Worm (Caenorhabditis elegans) whole organism, late embryonic: ENCODE results near the gene lir-2.

Experiments
- C38D4.7 ChIP-seq: fragments of 200-800 bp; sonication (Bioruptor generic); optimal IDR thresholded peaks from 2 replicates; lab custom pipeline; 2018; ENCODE audit warnings: mild to moderate bottlenecking, missing genetic modification characterization, moderate library complexity, missing compliant biosample characterization
- F13H6.1 ChIP-seq: sonication (generic microtip); optimal IDR thresholded peaks from 2 replicates; lab custom pipeline; 2016; ENCODE audit warnings: missing genetic modification characterization, missing compliant biosample characterization
- K02D7.2 ChIP-seq: sonication (generic microtip); optimal IDR thresholded peaks from 2 replicates; lab custom pipeline; 2017; ENCODE audit warnings: mild to moderate bottlenecking, missing genetic modification characterization, missing compliant biosample characterization
- K09A11.1 ChIP-seq: sonication (generic microtip); optimal IDR thresholded peaks from 2 replicates; lab custom pipeline; 2017; ENCODE audit warnings: antibody characterized with exemption, mild to moderate bottlenecking, missing genetic modification characterization, missing compliant biosample characterization; ENCODE audit not compliant: insufficient read depth
- Y22D7AL.16 ChIP-seq: sonication (generic microtip); optimal IDR thresholded peaks from 2 replicates; lab custom pipeline; 2016; ENCODE audit warnings: missing genetic modification characterization, missing compliant biosample characterization
- ahr-1 ChIP-seq: sonication (generic microtip); optimal IDR thresholded peaks from 2 replicates; lab custom pipeline; 2016; ENCODE audit warnings: missing genetic modification characterization, missing compliant biosample characterization
- ama-1 ChIP-seq: fragments of 150-350 bp; optimal IDR thresholded peaks from 2 replicates; lab custom pipeline; 2014
- ceh-18 ChIP-seq: sonication (generic microtip); optimal IDR thresholded peaks from 2 replicates; lab custom pipeline; 2016; ENCODE audit warnings: missing genetic modification characterization, missing compliant biosample characterization
- ceh-2 ChIP-seq: sonication (generic microtip); optimal IDR thresholded peaks from 2 replicates; lab custom pipeline; 2016; ENCODE audit warnings: missing genotype, missing genetic modification characterization, missing compliant biosample characterization
- ceh-6 ChIP-seq: fragments of 200-800 bp; sonication (Bioruptor generic); optimal IDR thresholded peaks from 2 replicates; lab custom pipeline; 2018; ENCODE audit warnings: mild to moderate bottlenecking, missing genetic modification characterization, missing compliant biosample characterization
- ceh-9 ChIP-seq: sonication (generic microtip); optimal IDR thresholded peaks from 2 replicates; lab custom pipeline; 2016; ENCODE audit warnings: mild to moderate bottlenecking, missing genetic modification characterization, inconsistent platforms, missing compliant biosample characterization
- elt-2 ChIP-seq: sonication (generic microtip); optimal IDR thresholded peaks from 2 replicates; lab custom pipeline; 2016; ENCODE audit warnings: missing genetic modification reagents, missing genetic modification characterization, missing compliant biosample characterization
- elt-4 ChIP-seq: sonication (generic microtip); optimal IDR thresholded peaks from 2 replicates; lab custom pipeline; 2016; ENCODE audit warnings: missing genetic modification characterization, missing compliant biosample characterization
- fax-1 ChIP-seq: sonication (generic microtip); optimal IDR thresholded peaks from 2 replicates; lab custom pipeline; 2016; ENCODE audit warnings: missing genotype, missing genetic modification characterization, missing compliant biosample characterization
- gmeb-2 ChIP-seq: sonication (generic microtip); optimal IDR thresholded peaks from 2 replicates; lab custom pipeline; 2016; ENCODE audit warnings: missing genetic modification characterization, inconsistent platforms, missing compliant biosample characterization
- hlh-13 ChIP-seq: fragments of 200-800 bp; sonication (Bioruptor generic); optimal IDR thresholded peaks from 2 replicates; lab custom pipeline; 2018; ENCODE audit warnings: mild to moderate bottlenecking, missing genetic modification characterization, missing compliant biosample characterization
- hlh-15 ChIP-seq: sonication (generic microtip); optimal IDR thresholded peaks from 2 replicates; lab custom pipeline; 2016; ENCODE audit warnings: missing genetic modification characterization, missing compliant biosample characterization
- hlh-30 ChIP-seq: sonication (generic microtip); optimal IDR thresholded peaks from 2 replicates; lab custom pipeline; 2017; ENCODE audit warnings: antibody characterized with exemption, missing genetic modification characterization, missing compliant biosample characterization; ENCODE audit not compliant: insufficient read depth
- hlh-6 ChIP-seq: sonication (generic microtip); optimal IDR thresholded peaks from 2 replicates; lab custom pipeline; 2016; ENCODE audit warnings: missing genotype, missing genetic modification characterization, missing compliant biosample characterization
- hlh-8 ChIP-seq: sonication (generic microtip); optimal IDR thresholded peaks from 2 replicates; lab custom pipeline; 2016; ENCODE audit warnings: missing genotype, missing genetic modification characterization, missing compliant biosample characterization
- lim-6 ChIP-seq: sonication (generic microtip); optimal IDR thresholded peaks from 2 replicates; lab custom pipeline; 2016; ENCODE audit warnings: missing genetic modification characterization, missing compliant biosample characterization
- madf-2 ChIP-seq: sonication (generic microtip); optimal IDR thresholded peaks from 2 replicates; lab custom pipeline; 2017; ENCODE audit warnings: missing genetic modification characterization, missing compliant biosample characterization
- nfya-1 ChIP-seq: sonication (generic microtip); optimal IDR thresholded peaks from 2 replicates; lab custom pipeline; 2017; ENCODE audit warnings: missing genetic modification characterization, mild to moderate bottlenecking, missing compliant biosample characterization, antibody characterized with exemption, moderate library complexity
- nhr-232 ChIP-seq: sonication (generic microtip); optimal IDR thresholded peaks from 2 replicates; lab custom pipeline; 2016; ENCODE audit warnings: missing genetic modification characterization, missing compliant biosample characterization
- npax-4 ChIP-seq: sonication (generic microtip); optimal IDR thresholded peaks from 2 replicates; lab custom pipeline; 2016; ENCODE audit warnings: missing genetic modification characterization, missing compliant biosample characterization
- pag-3 ChIP-seq: sonication (generic microtip); optimal IDR thresholded peaks from 2 replicates; lab custom pipeline; 2016; ENCODE audit warnings: missing compliant biosample characterization, missing genetic modification characterization, borderline replicate concordance
- pat-9 ChIP-seq: fragments of 200-800 bp; sonication (Bioruptor generic); optimal IDR thresholded peaks from 2 replicates; lab custom pipeline; 2018; ENCODE audit warnings: mild to moderate bottlenecking, missing genetic modification characterization, moderate library complexity, missing compliant biosample characterization
- pha-2 ChIP-seq: sonication (generic microtip); optimal IDR thresholded peaks from 2 replicates; lab custom pipeline; 2017; ENCODE audit warnings: mild to moderate bottlenecking, missing genetic modification characterization, missing compliant biosample characterization
- pqm-1 ChIP-seq: sonication (generic microtip); optimal IDR thresholded peaks from 2 replicates; lab custom pipeline; 2016; ENCODE audit warnings: missing genetic modification characterization, missing compliant biosample characterization
- ref-2 ChIP-seq: sonication (generic microtip); optimal IDR thresholded peaks from 2 replicates; lab custom pipeline; 2016; ENCODE audit warnings: missing genetic modification characterization, missing compliant biosample characterization
- rnt-1 ChIP-seq: sonication (generic microtip); optimal IDR thresholded peaks from 2 replicates; lab custom pipeline; 2016; ENCODE audit warnings: missing genetic modification characterization, missing compliant biosample characterization
- sox-2 ChIP-seq: fragments of 200-800 bp; sonication (Bioruptor generic); IDR thresholded peaks from 2 replicates; pipeline ENCODE4 v1.3.6; 2022; ENCODE audit warnings: missing genetic modification reagents, missing genetic modification characterization, missing compliant biosample characterization
- sox-4 ChIP-seq: sonication (generic microtip); optimal IDR thresholded peaks from 2 replicates; lab custom pipeline; 2017; ENCODE audit warnings: mild to moderate bottlenecking, missing genetic modification characterization, inconsistent platforms, missing compliant biosample characterization
- syd-9 ChIP-seq: sonication (generic microtip); optimal IDR thresholded peaks from 2 replicates; lab custom pipeline; 2016; ENCODE audit warnings: mild to moderate bottlenecking, missing genetic modification characterization, moderate library complexity, missing compliant biosample characterization
- tbx-2 ChIP-seq: sonication (generic microtip); optimal IDR thresholded peaks from 2 replicates; lab custom pipeline; 2016; ENCODE audit warnings: missing genetic modification characterization, missing compliant biosample characterization
- tbx-7 ChIP-seq: sonication (generic microtip); optimal IDR thresholded peaks from 2 replicates; lab custom pipeline; 2016; ENCODE audit warnings: missing genotype, missing genetic modification characterization, missing compliant biosample characterization
- unc-3 ChIP-seq, 2 experiments: fragments of 200-800 bp in 1 of 2; sonication (Bioruptor generic) in 1 of 2; sonication (generic microtip) in 1 of 2; conservative IDR thresholded peaks in 1 of 2; optimal IDR thresholded peaks in 1 of 2; 2 replicates each; pipeline versions ENCODE4 v1.3.6 to Lab custom; 2016 to 2022; ENCODE audit warnings: missing compliant biosample characterization in 2 of 2, missing genetic modification characterization in 2 of 2, missing genetic modification reagents in 1 of 2
- unc-55 ChIP-seq: sonication (generic microtip); optimal IDR thresholded peaks from 2 replicates; lab custom pipeline; 2017; ENCODE audit warnings: missing biosample characterization, missing genetic modification reagents, missing genetic modification characterization
- unc-86 ChIP-seq: sonication (generic microtip); optimal IDR thresholded peaks from 2 replicates; lab custom pipeline; 2016; ENCODE audit warnings: missing genetic modification characterization, missing compliant biosample characterization
- zip-5 ChIP-seq: sonication (generic microtip); optimal IDR thresholded peaks from 2 replicates; lab custom pipeline; 2016; ENCODE audit warnings: missing genetic modification characterization, missing compliant biosample characterization

lir-2 gene

DNA sequence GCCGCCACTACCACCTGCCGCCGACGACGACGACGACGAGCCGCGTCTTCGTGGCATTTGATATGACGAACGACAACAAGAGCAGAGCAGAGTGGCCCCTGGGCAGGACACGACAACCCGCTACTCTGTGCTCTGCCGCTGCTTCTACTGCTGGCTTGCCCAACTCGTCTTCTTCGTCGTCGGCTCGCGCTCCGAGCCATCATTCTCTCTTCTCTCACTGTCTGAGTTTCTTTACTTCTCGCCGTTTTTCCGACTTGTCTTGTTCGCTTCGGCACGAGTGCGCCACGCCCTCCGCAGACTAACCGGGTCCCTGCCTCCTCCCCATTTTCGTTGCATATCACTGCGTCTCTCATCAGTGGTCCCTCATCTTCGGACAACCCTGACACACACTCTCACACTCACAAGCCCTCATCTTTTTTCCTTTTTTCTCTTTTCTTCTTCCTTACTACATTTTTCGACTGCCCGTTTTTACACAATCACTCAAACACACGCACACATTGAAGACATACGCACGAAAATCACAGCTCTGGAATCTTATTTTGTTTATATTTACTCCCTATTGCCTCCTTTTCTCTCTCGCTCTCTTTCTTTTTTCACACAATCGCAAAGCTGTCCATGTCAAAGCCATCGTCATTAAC lies 24.9 kb upstream of the lir-2 start (continued):
- TF ChIP-seq C38D4.7 (GFP tag; lab: Kevin White, UChicago), result no peak
- TF ChIP-seq sox-2 (GFP tag; lab: Robert Waterston, UW), result no peak
- no peak for TF ChIP-seq ref-2 (tag; lab: Kevin White, UChicago)
- no peak for TF ChIP-seq elt-2 (tag; lab: Kevin White, UChicago)
- peak; percentile 95 for TF ChIP-seq ceh-18 (tag; lab: Kevin White, UChicago)
- TF ChIP-seq nhr-232 (tag; lab: Kevin White, UChicago), result no peak
- TF ChIP-seq pqm-1, result peak; percentile 2
- TF ChIP-seq tbx-2 (tag; lab: Kevin White, UChicago), result peak; percentile 57
- TF ChIP-seq K09A11.1 (tag; lab: Kevin White, UChicago), result peak; percentile 2
- no peak for TF ChIP-seq syd-9 (tag; lab: Kevin White, UChicago)
- no peak for TF ChIP-seq hlh-13
- TF ChIP-seq unc-3 (GFP tag; conservative IDR thresholded peaks at IDR 0.05; lab: Robert Waterston, UW), result no peak
- peak; percentile 5 for TF ChIP-seq unc-3 (tag; optimal IDR thresholded peaks at IDR 0.05; lab: Kevin White, UChicago)
- TF ChIP-seq pat-9, result no peak
- no peak for TF ChIP-seq fax-1
- TF ChIP-seq unc-86 (tag; lab: Kevin White, UChicago), result no peak
- TF ChIP-seq sox-4 (tag; lab: Kevin White, UChicago), result no peak
- TF ChIP-seq K02D7.2 (tag; lab: Kevin White, UChicago), result no peak
- TF ChIP-seq unc-55 (GFP tag; lab: Kevin White, UChicago), result peak; percentile 60
- TF ChIP-seq ama-1, result no peak
- no peak for TF ChIP-seq lim-6 (tag; lab: Kevin White, UChicago)
- no peak for TF ChIP-seq elt-4
- TF ChIP-seq ahr-1 (tag; lab: Kevin White, UChicago), result no peak
- peak; percentile 61 for TF ChIP-seq F13H6.1 (tag; lab: Kevin White, UChicago)
- no peak for TF ChIP-seq npax-4
- TF ChIP-seq madf-2 (tag; lab: Kevin White, UChicago), result no peak
- TF ChIP-seq pag-3 (tag; lab: Kevin White, UChicago), result no peak

DNA sequence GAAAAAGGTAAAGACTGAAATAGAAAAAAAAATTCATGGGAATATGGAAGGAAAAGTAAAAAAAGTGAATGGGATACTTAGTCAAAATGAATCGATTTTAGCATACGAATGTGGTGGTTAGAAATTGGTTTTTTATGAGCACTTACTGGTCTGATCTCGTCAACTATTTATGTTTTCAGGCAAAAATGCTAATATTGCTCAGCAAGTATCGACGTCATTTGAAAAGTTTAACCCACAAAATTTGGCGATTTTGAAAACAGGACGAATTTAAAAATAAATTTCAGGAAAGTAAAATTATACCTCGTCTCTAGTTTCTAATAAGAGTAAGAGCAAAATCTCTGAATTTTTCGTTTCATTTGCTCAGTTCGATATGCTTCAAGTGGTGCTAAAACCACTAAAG lies 23.9 kb upstream of the lir-2 start:
- no peak for TF ChIP-seq hlh-15
- TF ChIP-seq ceh-9, result no peak
- no peak for TF ChIP-seq K09A11.1 (tag; lab: Kevin White, UChicago)
- no peak for TF ChIP-seq hlh-6 (tag; lab: Kevin White, UChicago)

DNA sequence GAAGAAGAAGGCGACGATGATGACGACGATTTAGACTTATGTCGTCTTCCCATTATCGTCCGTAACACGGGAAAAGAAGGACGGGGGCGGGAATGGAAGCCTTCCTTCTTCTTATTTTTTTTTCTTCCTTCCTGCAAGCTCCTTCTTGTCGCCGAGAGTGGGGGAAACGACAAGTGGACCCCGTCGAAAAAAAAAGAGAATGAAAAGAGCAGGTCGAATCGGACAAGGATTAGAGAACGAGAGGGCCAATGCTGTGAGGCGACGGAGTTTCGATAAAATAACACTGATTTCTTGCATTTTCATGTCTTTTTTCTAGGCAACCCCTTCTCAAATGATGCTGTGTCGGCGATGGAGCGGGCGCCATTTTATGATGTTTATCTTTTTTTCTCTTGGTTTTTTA lies 15.9 kb upstream of the lir-2 start, which contains the start of gene pde-4:
Gene pde-4 (minus strand): TSS at position 76 of the 400 bp plus-strand sequence.
- TF ChIP-seq nfya-1, result no peak
- TF ChIP-seq ceh-18 (tag; lab: Kevin White, UChicago), result peak; percentile 16

DNA sequence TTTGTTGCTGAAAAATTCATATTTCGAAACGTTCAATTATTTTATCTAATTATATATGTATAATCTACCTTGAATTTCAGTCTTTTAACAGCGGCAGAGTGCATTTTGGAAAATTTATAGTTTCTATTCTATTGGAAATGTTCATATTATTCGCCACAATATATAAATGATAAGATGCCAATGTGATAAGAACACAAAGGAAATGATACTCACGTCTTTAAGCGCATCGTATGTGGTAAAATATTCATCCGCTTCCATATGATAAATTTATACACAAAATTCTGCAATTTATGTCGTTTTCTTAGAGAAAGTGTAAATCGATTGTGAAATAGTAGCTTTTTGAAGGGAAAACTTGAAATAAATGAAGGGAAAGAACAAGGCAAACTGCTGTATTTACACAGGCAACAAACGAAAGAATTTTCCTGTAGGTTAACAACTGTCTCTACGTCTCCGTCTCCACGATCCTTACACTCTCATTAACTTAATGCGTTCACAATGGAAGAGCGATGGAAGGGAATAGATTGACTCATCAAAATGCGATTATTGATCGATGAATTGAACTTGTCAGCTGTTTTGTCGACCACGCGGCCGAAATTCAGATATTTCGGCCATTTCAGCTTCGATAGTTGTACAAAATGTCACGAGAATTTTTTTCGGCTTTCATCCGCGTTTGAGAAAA lies 4.9 kb upstream of the lir-2 start, which contains the start of gene alfa-1:
Gene alfa-1 (minus strand): TSS at position 515 of the 679 bp plus-strand sequence.
- TF ChIP-seq pha-2 (tag; lab: Kevin White, UChicago) (no peak), sox-2 (GFP tag; lab: Robert Waterston, UW) (no peak), elt-2 (tag; lab: Kevin White, UChicago) (peak; percentile 79)

DNA sequence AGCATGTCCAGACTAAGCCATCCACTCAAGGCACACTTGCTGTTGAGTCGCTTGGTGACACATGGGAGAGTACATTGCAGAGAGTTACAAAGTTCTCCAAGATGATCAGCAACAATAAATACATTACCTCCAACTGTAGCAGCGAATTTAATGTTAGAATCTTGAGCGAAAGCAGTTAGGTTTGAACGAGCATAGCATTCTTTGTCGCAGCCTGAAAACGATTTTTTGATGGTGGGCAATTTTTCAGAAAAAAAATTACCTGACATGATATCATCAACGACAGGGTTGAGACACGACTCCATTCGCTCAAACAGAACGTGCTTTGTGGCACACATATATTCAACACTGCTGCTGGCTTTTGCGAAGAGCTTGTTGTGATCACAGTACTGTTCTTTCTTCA lies 4.0 kb upstream of the lir-2 start:
- TF ChIP-seq ceh-2 (tag; lab: Kevin White, UChicago) (no peak), zip-5 (no peak), hlh-8 (no peak), tbx-7 (tag; lab: Kevin White, UChicago) (no peak), ceh-6 (no peak), Y22D7AL.16 (tag; lab: Kevin White, UChicago) (no peak), hlh-30 (tag; lab: Kevin White, UChicago) (no peak), fax-1 (no peak), elt-2 (tag; lab: Kevin White, UChicago) (no peak), gmeb-2 (tag; lab: Kevin White, UChicago) (no peak), unc-86 (tag; lab: Kevin White, UChicago) (no peak), rnt-1 (tag; lab: Kevin White, UChicago) (no peak), nhr-232 (tag; lab: Kevin White, UChicago) (no peak), pqm-1 (no peak)
